Worm (Caenorhabditis elegans) whole organism, late embryonic: ENCODE measurements around the gene C47A10.12.

ENCODE experiments used
- ama-1 ChIP-seq: fragments of 150-350 bp; optimal IDR thresholded peaks from 2 replicates; lab custom pipeline; 2014
- hlh-30 ChIP-seq: sonication (generic microtip); optimal IDR thresholded peaks from 2 replicates; lab custom pipeline; 2017; ENCODE audit warnings: antibody characterized with exemption, missing genetic modification characterization, missing compliant biosample characterization; ENCODE audit not compliant: insufficient read depth
- pha-4 ChIP-seq: fragments of 150-350 bp; optimal IDR thresholded peaks from 2 replicates; lab custom pipeline; 2018; ENCODE audit warnings: missing biosample characterization, missing genetic modification reagents, missing genetic modification characterization
- rnt-1 ChIP-seq: sonication (generic microtip); optimal IDR thresholded peaks from 2 replicates; lab custom pipeline; 2016; ENCODE audit warnings: missing genetic modification characterization, missing compliant biosample characterization
- unc-86 ChIP-seq: sonication (generic microtip); optimal IDR thresholded peaks from 2 replicates; lab custom pipeline; 2016; ENCODE audit warnings: missing genetic modification characterization, missing compliant biosample characterization

ce11 chrV:17746959-17747358 lies 30.8 kb upstream of the C47A10.12 start, which contains the start of gene twk-36:
- TF ChIP-seq rnt-1, result no peak
- TF ChIP-seq pha-4 (tag; lab: Kevin White, UChicago), result no peak
- TF ChIP-seq ama-1 (lab: Kevin White, UChicago), result no peak
- no peak for TF ChIP-seq hlh-30
- TF ChIP-seq unc-86 (tag; lab: Kevin White, UChicago), result no peak
